Worm (Caenorhabditis elegans) whole organism, L3 larva: ENCODE results near the gene EGAP4.1.

Source experiments
- aly-2 ChIP-seq: fragments of 150-350 bp; optimal IDR thresholded peaks from 2 replicates; lab custom pipeline; 2014; ENCODE audit warnings: missing biosample characterization, missing genetic modification characterization
- ama-1 ChIP-seq: fragments of 150-350 bp; optimal IDR thresholded peaks from 2 replicates; lab custom pipeline; 2018
- ceh-28 ChIP-seq: fragments of 150-350 bp; optimal IDR thresholded peaks from 2 replicates; lab custom pipeline; 2014; ENCODE audit warnings: missing biosample characterization, missing genetic modification reagents, missing genetic modification characterization
- elt-3 ChIP-seq, 3 experiments: fragments of 150-350 bp in 1 of 3; sonication (generic microtip) in 2 of 3; optimal IDR thresholded peaks; 2 replicates in 2 of 3; 4 replicates in 1 of 3; lab custom pipeline; 2014 to 2017; ENCODE audit warnings: missing biosample characterization in 3 of 3, missing genetic modification characterization in 3 of 3
- fkh-2 ChIP-seq: fragments of 150-350 bp; optimal IDR thresholded peaks from 2 replicates; lab custom pipeline; 2014; ENCODE audit warnings: missing biosample characterization, missing genetic modification reagents, missing genetic modification characterization
- jun-1 ChIP-seq: fragments of 150-350 bp; optimal IDR thresholded peaks from 2 replicates; lab custom pipeline; 2014; ENCODE audit warnings: missing biosample characterization, missing genetic modification reagents, missing genetic modification characterization
- mdl-1 ChIP-seq: fragments of 150-350 bp; optimal IDR thresholded peaks from 2 replicates; lab custom pipeline; 2014; ENCODE audit warnings: missing biosample characterization, missing genetic modification characterization
- nhr-237 ChIP-seq: fragments of 150-350 bp; optimal IDR thresholded peaks from 2 replicates; lab custom pipeline; 2014; ENCODE audit warnings: missing biosample characterization, missing genetic modification characterization
- pha-4 ChIP-seq: fragments of 150-350 bp; optimal IDR thresholded peaks from 2 replicates; lab custom pipeline; 2014; ENCODE audit warnings: missing biosample characterization, missing genetic modification reagents, missing genetic modification characterization

DNA sequence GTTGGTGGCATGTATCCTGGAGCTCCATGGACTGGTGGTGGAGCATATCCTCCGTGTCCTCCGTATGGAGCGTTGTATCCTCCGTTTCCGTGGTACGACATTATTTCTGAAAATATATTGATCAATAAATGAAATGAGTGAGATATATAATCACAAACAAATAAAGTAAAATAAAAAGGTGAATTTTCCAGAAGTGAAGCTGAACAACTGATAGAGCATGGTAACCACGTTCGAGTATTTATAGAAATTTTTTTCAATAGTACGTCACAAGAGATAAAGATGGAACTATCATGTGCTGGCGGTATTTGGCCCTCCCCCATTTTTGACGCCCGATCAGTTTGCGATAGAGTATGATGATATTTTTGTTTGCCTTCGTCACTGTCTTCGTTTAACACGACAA is 10.4 kb downstream of the EGAP4.1 start, which contains the start of gene F53A9.7:
- peak; percentile 16 for TF ChIP-seq pha-4 (tag; lab: Kevin White, UChicago)
- no peak for TF ChIP-seq aly-2
- no peak for TF ChIP-seq ceh-28 (tag; lab: Kevin White, UChicago)
- TF ChIP-seq mdl-1 (tag; lab: Kevin White, UChicago): no peak
- TF ChIP-seq elt-3 (tag; optimal IDR thresholded peaks at IDR 0.05; lab: Kevin White, UChicago): no peak
- no peak for TF ChIP-seq jun-1 (tag; lab: Kevin White, UChicago)
- no peak for TF ChIP-seq nhr-237 (tag; lab: Kevin White, UChicago)
- TF ChIP-seq fkh-2: no peak
- no peak for TF ChIP-seq ama-1 (lab: Kevin White, UChicago)
